Fruit fly (Drosophila melanogaster) whole organism, adult: ENCODE measurements around the gene Sytbeta.

Experiments used
- CG11617 ChIP-seq: fragments of 200-800 bp; sonication (Bioruptor generic); optimal IDR thresholded peaks from 2 replicates; lab custom pipeline; 2017; ENCODE audit warnings: mild to moderate bottlenecking, missing biosample characterization, missing genetic modification reagents, missing genetic modification characterization
- CG1620 ChIP-seq: fragments of 200-800 bp; sonication (Bioruptor generic); optimal IDR thresholded peaks from 2 replicates; lab custom pipeline; 2016; ENCODE audit warnings: missing biosample characterization, missing genetic modification characterization
- CG33017 ChIP-seq: fragments of 200-800 bp; sonication (Bioruptor generic); optimal IDR thresholded peaks from 2 replicates; lab custom pipeline; 2018; ENCODE audit warnings: missing biosample characterization, mild to moderate bottlenecking, missing genetic modification characterization, moderate library complexity
- CG7045 ChIP-seq: fragments of 200-800 bp; sonication (Bioruptor generic); optimal IDR thresholded peaks from 2 replicates; lab custom pipeline; 2017; ENCODE audit warnings: missing biosample characterization, mild to moderate bottlenecking, missing genetic modification characterization
- Clk ChIP-seq: fragments of 200-800 bp; sonication (Bioruptor generic); optimal IDR thresholded peaks from 2 replicates; lab custom pipeline; 2017; ENCODE audit warnings: missing biosample characterization, missing genetic modification characterization
- bab1 ChIP-seq: fragments of 200-800 bp; sonication (Bioruptor generic); optimal IDR thresholded peaks from 3 replicates; lab custom pipeline; 2019; ENCODE audit warnings: missing biosample characterization, mild to moderate bottlenecking, missing genetic modification characterization, moderate library complexity
- kay ChIP-seq: fragments of 200-800 bp; sonication (Bioruptor generic); peaks from one replicate; lab custom pipeline; 2016; ENCODE audit warnings: missing biosample characterization, missing genetic modification characterization, borderline replicate concordance
- ovo ChIP-seq: fragments of 200-800 bp; sonication (Bioruptor generic); optimal IDR thresholded peaks from 2 replicates; lab custom pipeline; 2016; ENCODE audit warnings: missing biosample characterization, missing genetic modification characterization
- pad ChIP-seq: fragments of 200-800 bp; sonication (Bioruptor generic); optimal IDR thresholded peaks from 3 replicates; lab custom pipeline; 2017; ENCODE audit warnings: missing biosample characterization, missing genetic modification characterization, mild to moderate bottlenecking, moderate library complexity, missing genetic modification reagents

- no peak for TF ChIP-seq CG1620
- TF ChIP-seq CG11617 (GFP tag; lab: Kevin White, UChicago), result no peak
- TF ChIP-seq bab1, result peak; percentile 51
- no peak for TF ChIP-seq CG33017 (tag; lab: Kevin White, UChicago)
- TF ChIP-seq ovo (GFP tag; lab: Kevin White, UChicago), result no peak
- TF ChIP-seq kay, result peak; percentile 95
- no peak for TF ChIP-seq Clk (GFP tag; lab: Kevin White, UChicago)
- no peak for TF ChIP-seq pad (GFP tag; lab: Kevin White, UChicago)
- no peak for TF ChIP-seq CG7045 (GFP tag; lab: Kevin White, UChicago)
Observed at dm6 chr3L:15097878-15098520, 33.2 kb upstream of the Sytbeta start, which contains the start of gene Ctps.
